Worm (Caenorhabditis elegans) whole organism, mixed stage, embryonic: Measurements from ENCODE around the gene kbp-2.

Experiments used
- M03D4.4 ChIP-seq: sonication (generic microtip); optimal IDR thresholded peaks from 2 replicates; lab custom pipeline; 2017; ENCODE audit warnings: mild to moderate bottlenecking, missing genetic modification characterization, missing compliant biosample characterization
- ceh-39 ChIP-seq: fragments of 150-350 bp; optimal IDR thresholded peaks from 2 replicates; lab custom pipeline; 2014; ENCODE audit warnings: missing biosample characterization, missing genetic modification characterization
- drap-1 ChIP-seq: fragments of 200-800 bp; sonication (Bioruptor generic); optimal IDR thresholded peaks from 3 replicates; lab custom pipeline; 2018; ENCODE audit warnings: mild to moderate bottlenecking, missing genetic modification characterization, missing compliant biosample characterization
- elt-3 ChIP-seq: fragments of 150-350 bp; optimal IDR thresholded peaks from 2 replicates; lab custom pipeline; 2014; ENCODE audit warnings: missing biosample characterization, missing genetic modification characterization
- nhr-2 ChIP-seq: fragments of 150-350 bp; optimal IDR thresholded peaks from 2 replicates; lab custom pipeline; 2014; ENCODE audit warnings: missing biosample characterization, missing genetic modification characterization
- nhr-237 ChIP-seq: fragments of 150-350 bp; optimal IDR thresholded peaks from 2 replicates; lab custom pipeline; 2014; ENCODE audit warnings: missing biosample characterization, missing genetic modification characterization
- pha-4 ChIP-seq: fragments of 150-350 bp; optimal IDR thresholded peaks from 2 replicates; lab custom pipeline; 2018; ENCODE audit warnings: missing biosample characterization, missing genetic modification reagents, missing genetic modification characterization
- zip-8 ChIP-seq: fragments of 150-350 bp; optimal IDR thresholded peaks from 2 replicates; lab custom pipeline; 2014; ENCODE audit warnings: missing biosample characterization, missing genetic modification characterization
- ztf-11 ChIP-seq: fragments of 150-350 bp; optimal IDR thresholded peaks from 2 replicates; lab custom pipeline; 2014; ENCODE audit warnings: missing biosample characterization, missing genetic modification characterization

Gene kbp-2

DNA sequence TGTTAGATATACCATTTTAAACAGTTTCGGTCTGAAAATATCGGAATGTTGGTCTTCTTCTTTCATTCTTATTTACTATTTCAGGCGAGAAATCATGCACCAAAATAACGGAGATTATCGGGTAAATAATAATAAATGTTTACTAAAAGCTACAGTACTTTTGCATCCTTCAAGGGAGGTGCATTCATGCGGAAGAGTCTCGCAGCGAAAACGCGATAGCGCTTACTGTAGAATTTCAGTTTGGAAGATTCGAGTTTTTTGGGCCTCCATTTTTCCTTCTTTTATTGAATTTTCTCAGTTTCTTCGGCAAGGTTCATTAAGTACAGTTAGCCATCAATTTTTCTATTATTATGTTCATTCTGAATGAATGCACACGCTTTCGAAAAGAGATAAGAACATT, 47.6 kb downstream of the kbp-2 start, which contains the start of gene C35D10.7:
TSS of gene C35D10.7 (plus strand) at position 85 of the 400 bp plus-strand sequence.
- TF ChIP-seq zip-8 (no peak), drap-1 (GFP tag; lab: Kevin White, UChicago) (no peak), pha-4 (no peak)

DNA sequence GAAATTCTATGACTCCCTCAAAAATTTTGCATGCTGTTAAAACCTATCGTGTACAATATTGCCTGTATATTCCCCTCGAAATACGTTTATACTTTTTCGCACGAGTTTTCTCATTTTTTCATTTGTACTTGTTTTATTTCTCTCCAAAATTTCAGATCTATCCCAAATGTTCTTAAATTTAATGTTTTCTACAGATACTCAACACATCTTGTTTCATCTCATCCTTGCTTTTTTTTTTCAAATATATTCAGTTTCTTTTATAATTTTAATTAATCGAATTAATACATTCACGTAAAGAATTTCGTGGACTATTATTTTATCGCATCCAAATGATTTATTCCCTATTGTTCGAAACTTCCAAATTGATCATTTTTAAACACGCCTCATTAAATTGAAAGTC, 48.8 kb downstream of the kbp-2 start, which contains the start of gene C35D10.8:
TSS of gene C35D10.8 (plus strand) at position 301 of the 400 bp plus-strand sequence.
- TF ChIP-seq M03D4.4 (tag; lab: Kevin White, UChicago) (no peak), ztf-11 (no peak), nhr-237 (tag; lab: Kevin White, UChicago) (no peak), elt-3 (tag; lab: Kevin White, UChicago) (no peak), ceh-39 (no peak), nhr-2 (tag; lab: Kevin White, UChicago) (no peak)
